Fruit fly (Drosophila melanogaster): ENCODE data around the gene CG34133.

DNA sequence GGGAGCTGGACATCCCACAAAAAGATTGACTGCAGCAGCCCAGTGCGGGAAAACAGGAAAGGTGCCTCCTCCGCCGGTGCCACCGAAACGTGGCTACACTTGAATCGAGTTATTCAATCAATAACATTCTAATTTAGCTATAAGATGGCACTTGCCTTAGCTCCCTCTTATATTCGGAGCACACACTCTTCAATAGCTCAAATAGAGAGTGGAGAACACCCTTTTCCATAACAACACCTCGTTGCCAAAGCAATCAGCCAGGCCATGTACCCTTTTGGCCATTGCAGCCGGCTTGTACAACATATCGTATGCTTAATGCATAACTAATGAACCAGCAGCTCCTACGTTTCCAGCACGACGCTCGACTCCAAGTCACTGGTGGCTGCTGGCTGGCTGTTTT is 31.4 kb upstream of the CG34133 start:
- no peak for TF ChIP-seq CTCF (optimal IDR thresholded peaks at IDR 0.05)
- no peak for TF ChIP-seq CG8478 (optimal IDR thresholded peaks at IDR 0.05)
